Fruit fly (Drosophila melanogaster) whole organism, adult: Measurements from ENCODE around the gene CG2961.

Experiments
- CG11617 ChIP-seq: fragments of 200-800 bp; sonication (Bioruptor generic); optimal IDR thresholded peaks from 2 replicates; lab custom pipeline; 2017; ENCODE audit warnings: mild to moderate bottlenecking, missing biosample characterization, missing genetic modification reagents, missing genetic modification characterization
- CG12768 ChIP-seq: fragments of 200-800 bp; sonication (Bioruptor generic); optimal IDR thresholded peaks from 2 replicates; lab custom pipeline; 2017; ENCODE audit warnings: missing biosample characterization, missing genetic modification characterization, mild to moderate bottlenecking, moderate library complexity, missing genetic modification reagents
- CG14711 ChIP-seq: fragments of 200-800 bp; sonication (Bioruptor generic); optimal IDR thresholded peaks from 2 replicates; lab custom pipeline; 2018; ENCODE audit warnings: missing biosample characterization, mild to moderate bottlenecking, missing genetic modification characterization, moderate library complexity
- CG1620 ChIP-seq: fragments of 200-800 bp; sonication (Bioruptor generic); optimal IDR thresholded peaks from 2 replicates; lab custom pipeline; 2016; ENCODE audit warnings: missing biosample characterization, missing genetic modification characterization
- CG33017 ChIP-seq: fragments of 200-800 bp; sonication (Bioruptor generic); optimal IDR thresholded peaks from 2 replicates; lab custom pipeline; 2018; ENCODE audit warnings: missing biosample characterization, mild to moderate bottlenecking, missing genetic modification characterization, moderate library complexity
- CG5204 ChIP-seq: fragments of 200-800 bp; sonication (Bioruptor generic); optimal IDR thresholded peaks from 2 replicates; lab custom pipeline; 2016; ENCODE audit warnings: missing biosample characterization, missing genetic modification characterization
- CG7045 ChIP-seq: fragments of 200-800 bp; sonication (Bioruptor generic); optimal IDR thresholded peaks from 2 replicates; lab custom pipeline; 2017; ENCODE audit warnings: missing biosample characterization, mild to moderate bottlenecking, missing genetic modification characterization
- CG7101 ChIP-seq: fragments of 200-800 bp; sonication (Bioruptor generic); optimal IDR thresholded peaks from 2 replicates; lab custom pipeline; 2018; ENCODE audit warnings: missing biosample characterization, mild to moderate bottlenecking, missing genetic modification characterization, moderate library complexity
- Clk ChIP-seq: fragments of 200-800 bp; sonication (Bioruptor generic); optimal IDR thresholded peaks from 2 replicates; lab custom pipeline; 2017; ENCODE audit warnings: missing biosample characterization, missing genetic modification characterization
- Crg-1 ChIP-seq: fragments of 200-800 bp; sonication (Bioruptor generic); optimal IDR thresholded peaks from 2 replicates; lab custom pipeline; 2016; ENCODE audit warnings: missing biosample characterization, missing genetic modification characterization
- Hr96 ChIP-seq: fragments of 200-800 bp; sonication (Bioruptor generic); optimal IDR thresholded peaks from 2 replicates; lab custom pipeline; 2016; ENCODE audit warnings: missing biosample characterization, missing genetic modification characterization
- Mnt ChIP-seq: fragments of 200-800 bp; sonication (Bioruptor generic); optimal IDR thresholded peaks from 2 replicates; lab custom pipeline; 2016; ENCODE audit warnings: missing biosample characterization, mild to moderate bottlenecking, missing genetic modification characterization
- bab1 ChIP-seq: fragments of 200-800 bp; sonication (Bioruptor generic); optimal IDR thresholded peaks from 3 replicates; lab custom pipeline; 2019; ENCODE audit warnings: missing biosample characterization, mild to moderate bottlenecking, missing genetic modification characterization, moderate library complexity
- cic ChIP-seq: fragments of 200-800 bp; sonication (Bioruptor generic); optimal IDR thresholded peaks from 2 replicates; lab custom pipeline; 2017; ENCODE audit warnings: missing biosample characterization, mild to moderate bottlenecking, missing genetic modification characterization, moderate library complexity
- cnc ChIP-seq, 2 experiments: fragments of >200 bp; optimal IDR thresholded peaks; 2 replicates each; lab custom pipeline; 2017
- kay ChIP-seq: fragments of 200-800 bp; sonication (Bioruptor generic); peaks from one replicate; lab custom pipeline; 2016; ENCODE audit warnings: missing biosample characterization, missing genetic modification characterization, borderline replicate concordance
- ovo ChIP-seq: fragments of 200-800 bp; sonication (Bioruptor generic); optimal IDR thresholded peaks from 2 replicates; lab custom pipeline; 2016; ENCODE audit warnings: missing biosample characterization, missing genetic modification characterization
- pad ChIP-seq: fragments of 200-800 bp; sonication (Bioruptor generic); optimal IDR thresholded peaks from 3 replicates; lab custom pipeline; 2017; ENCODE audit warnings: missing biosample characterization, missing genetic modification characterization, mild to moderate bottlenecking, moderate library complexity, missing genetic modification reagents
- tj ChIP-seq: fragments of 200-800 bp; sonication (Bioruptor generic); optimal IDR thresholded peaks from 3 replicates; lab custom pipeline; 2017; ENCODE audit warnings: missing biosample characterization, mild to moderate bottlenecking, missing genetic modification characterization, moderate library complexity
- toe ChIP-seq: fragments of 200-800 bp; sonication (Bioruptor generic); optimal IDR thresholded peaks from 2 replicates; lab custom pipeline; 2016; ENCODE audit warnings: missing biosample characterization, missing genetic modification characterization

Gene CG2961

dm6 chrX:10209556-10210164 lies 23.2 kb downstream of the CG2961 start:
- TF ChIP-seq tj (GFP tag; lab: Kevin White, UChicago) (peak; percentile 17), kay (GFP tag; lab: Kevin White, UChicago) (no peak)

dm6 chrX:10206086-10206485 lies 26.8 kb downstream of the CG2961 start:
- TF ChIP-seq Crg-1 (GFP tag; lab: Kevin White, UChicago) (no peak), kay (GFP tag; lab: Kevin White, UChicago) (no peak), pad (GFP tag; lab: Kevin White, UChicago) (no peak), ovo (no peak), CG33017 (tag; lab: Kevin White, UChicago) (no peak), Clk (GFP tag; lab: Kevin White, UChicago) (no peak), CG5204 (no peak), CG1620 (GFP tag; lab: Kevin White, UChicago) (no peak), CG14711 (tag; lab: Kevin White, UChicago) (no peak), toe (GFP tag; lab: Kevin White, UChicago) (no peak), Hr96 (GFP tag; lab: Kevin White, UChicago) (no peak), cnc (optimal IDR thresholded peaks at IDR 0.05; lab: Kevin White, UChicago) (no peak), Mnt (GFP tag; lab: Kevin White, UChicago) (no peak), CG7045 (GFP tag; lab: Kevin White, UChicago) (no peak), CG7101 (tag; lab: Kevin White, UChicago) (no peak), CG11617 (GFP tag; lab: Kevin White, UChicago) (no peak), bab1 (no peak), CG12768 (no peak), tj (GFP tag; lab: Kevin White, UChicago) (no peak), cic (GFP tag; lab: Kevin White, UChicago) (no peak)

- no peak for TF ChIP-seq kay (GFP tag; lab: Kevin White, UChicago)
- TF ChIP-seq CG12768: no peak
- no peak for TF ChIP-seq Hr96 (GFP tag; lab: Kevin White, UChicago)
- no peak for TF ChIP-seq CG7045 (GFP tag; lab: Kevin White, UChicago)
- TF ChIP-seq CG33017 (tag; lab: Kevin White, UChicago): no peak
- TF ChIP-seq CG1620 (GFP tag; lab: Kevin White, UChicago): no peak
- TF ChIP-seq Mnt (GFP tag; lab: Kevin White, UChicago): no peak
- TF ChIP-seq tj (GFP tag; lab: Kevin White, UChicago): no peak
- no peak for TF ChIP-seq ovo
- no peak for TF ChIP-seq Crg-1 (GFP tag; lab: Kevin White, UChicago)
- no peak for TF ChIP-seq bab1
- no peak for TF ChIP-seq pad (GFP tag; lab: Kevin White, UChicago)
- no peak for TF ChIP-seq toe (GFP tag; lab: Kevin White, UChicago)
- no peak for TF ChIP-seq CG7101 (tag; lab: Kevin White, UChicago)
- TF ChIP-seq cic (GFP tag; lab: Kevin White, UChicago): no peak
- no peak for TF ChIP-seq cnc (optimal IDR thresholded peaks at IDR 0.05; lab: Kevin White, UChicago)
- TF ChIP-seq CG11617 (GFP tag; lab: Kevin White, UChicago): no peak
- TF ChIP-seq CG5204: no peak
- no peak for TF ChIP-seq CG14711 (tag; lab: Kevin White, UChicago)
Measured at dm6 chrX:10202595-10202994, 30.3 kb downstream of the CG2961 start.

dm6 chrX:10184355-10185058 lies 48.4 kb downstream of the CG2961 start:
- no peak for TF ChIP-seq cic (GFP tag; lab: Kevin White, UChicago)
- no peak for TF ChIP-seq Mnt (GFP tag; lab: Kevin White, UChicago)
- TF ChIP-seq CG14711 (tag; lab: Kevin White, UChicago): no peak
- no peak for TF ChIP-seq Clk (GFP tag; lab: Kevin White, UChicago)
- no peak for TF ChIP-seq toe (GFP tag; lab: Kevin White, UChicago)
- no peak for TF ChIP-seq pad (GFP tag; lab: Kevin White, UChicago)
- TF ChIP-seq CG7101 (tag; lab: Kevin White, UChicago): no peak
- TF ChIP-seq CG5204: no peak
- no peak for TF ChIP-seq CG1620 (GFP tag; lab: Kevin White, UChicago)
- TF ChIP-seq ovo: no peak
- TF ChIP-seq bab1: no peak
- TF ChIP-seq Hr96 (GFP tag; lab: Kevin White, UChicago): no peak
- no peak for TF ChIP-seq CG7045 (GFP tag; lab: Kevin White, UChicago)
- TF ChIP-seq kay (GFP tag; lab: Kevin White, UChicago): no peak
- no peak for TF ChIP-seq tj (GFP tag; lab: Kevin White, UChicago)
- TF ChIP-seq CG12768: no peak
- no peak for TF ChIP-seq CG11617 (GFP tag; lab: Kevin White, UChicago)

DNA sequence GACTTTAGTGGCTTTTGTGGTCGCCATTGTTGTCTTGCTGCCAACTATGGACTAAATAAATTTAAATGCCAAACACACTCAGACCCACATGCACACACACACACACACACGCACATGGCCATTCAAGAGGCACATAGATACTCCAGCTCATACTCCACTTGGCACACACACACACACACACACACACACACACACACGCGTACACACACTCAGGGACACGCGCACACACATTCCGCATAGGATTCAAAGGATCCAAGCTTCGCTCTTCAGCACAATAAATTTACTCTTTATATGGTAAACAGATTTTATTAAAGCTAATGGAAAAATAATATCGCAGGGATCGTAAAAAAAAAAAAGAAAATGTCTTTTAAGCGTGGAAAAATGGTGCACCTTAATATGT lies 50.0 kb downstream of the CG2961 start:
- TF ChIP-seq Crg-1 (GFP tag; lab: Kevin White, UChicago) (no peak), Mnt (GFP tag; lab: Kevin White, UChicago) (no peak), CG33017 (tag; lab: Kevin White, UChicago) (no peak), toe (GFP tag; lab: Kevin White, UChicago) (no peak), tj (GFP tag; lab: Kevin White, UChicago) (no peak), bab1 (no peak)
